Worm (Caenorhabditis elegans) whole organism, midembryonic: ENCODE measurements around the gene egas-4.

Experiments used
- flt-1 ChIP-seq: fragments of 200-800 bp; sonication (Bioruptor generic); IDR thresholded peaks from 2 replicates; pipeline ENCODE4 v1.3.6; 2022; ENCODE audit warnings: missing genetic modification characterization, missing compliant biosample characterization
- klf-2 ChIP-seq: fragments of 200-800 bp; sonication (Bioruptor generic); conservative IDR thresholded peaks from 2 replicates; pipeline ENCODE4 v1.3.6; 2022; ENCODE audit warnings: missing genetic modification reagents, missing genetic modification characterization, missing compliant biosample characterization
- med-1 ChIP-seq: sonication (generic microtip); optimal IDR thresholded peaks from 2 replicates; lab custom pipeline; 2017; ENCODE audit warnings: missing genetic modification characterization, mild to moderate bottlenecking, missing compliant biosample characterization, antibody characterized with exemption, missing genetic modification reagents; ENCODE audit not compliant: insufficient read depth
- tab-1 ChIP-seq: fragments of 200-800 bp; sonication (Bioruptor generic); IDR thresholded peaks from 2 replicates; pipeline ENCODE4 v1.3.6; 2022; ENCODE audit warnings: missing genetic modification characterization, missing compliant biosample characterization
- ztf-23 ChIP-seq: fragments of 200-800 bp; sonication (Bioruptor generic); IDR thresholded peaks from 2 replicates; pipeline ENCODE4 v1.3.6; 2022; ENCODE audit warnings: missing genetic modification reagents, missing genetic modification characterization, missing compliant biosample characterization

DNA sequence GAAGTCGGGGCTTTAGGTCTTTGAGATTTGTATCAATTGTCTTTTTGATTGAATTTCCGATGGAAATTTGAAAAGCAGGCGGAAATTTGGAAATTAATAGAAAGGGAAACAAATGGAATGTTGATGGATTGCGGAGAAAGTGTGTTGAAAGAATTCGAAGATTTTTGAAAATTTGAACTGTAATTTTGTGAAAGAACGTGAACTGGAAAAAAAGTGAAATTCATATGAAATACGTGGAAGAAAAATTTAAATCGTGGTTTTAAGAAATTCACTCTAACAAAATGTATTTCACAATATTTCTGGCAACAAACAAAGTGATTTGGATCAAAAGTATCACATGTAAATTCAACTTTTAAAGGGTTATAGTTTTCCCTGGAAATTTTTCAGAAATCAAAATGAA lies 51.7 kb downstream of the egas-4 start, which contains the start of gene B0496.1:
- TF ChIP-seq klf-2 (GFP tag; lab: Robert Waterston, UW) (no peak), ztf-23 (GFP tag; lab: Robert Waterston, UW) (no peak), tab-1 (no peak), med-1 (GFP tag; lab: Kevin White, UChicago) (no peak), flt-1 (GFP tag; lab: Robert Waterston, UW) (no peak)
